Fruit fly (Drosophila melanogaster): ENCODE measurements around the gene CG13460.
A peak's percentile ranks its signal among the peaks of the same experiment; 100 is the strongest.

Gene CG13460

DNA sequence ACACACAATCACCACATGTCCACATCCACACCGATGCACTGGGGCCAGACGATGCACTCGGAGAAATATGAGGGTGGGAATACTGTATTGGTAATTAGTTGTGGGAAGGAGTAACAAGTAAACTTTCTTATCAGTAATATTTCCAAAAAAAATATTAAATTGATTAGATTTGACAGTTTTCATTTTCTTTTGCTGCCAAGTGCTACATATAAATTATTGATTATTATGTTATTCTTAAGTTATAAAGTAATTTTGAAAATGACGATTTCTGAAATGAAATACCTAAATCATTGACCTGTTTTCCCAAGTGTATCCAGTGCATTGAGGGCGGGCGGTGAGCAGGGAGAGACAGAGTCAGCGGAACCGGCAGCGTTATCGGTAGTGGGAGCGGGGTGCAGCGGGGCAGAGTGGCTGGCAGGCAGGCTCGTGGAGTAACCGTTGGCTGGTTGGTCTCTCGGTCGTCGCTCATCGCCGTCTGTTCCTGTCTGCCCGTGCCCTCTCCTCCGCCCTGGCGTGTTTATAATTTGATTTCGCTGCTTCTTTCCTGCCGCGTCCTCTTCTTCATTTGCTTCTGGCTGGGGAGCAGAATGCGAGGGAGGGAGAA lies 46.4 kb upstream of the CG13460 start (continued):
- TF ChIP-seq nom (GFP tag; optimal IDR thresholded peaks at IDR 0.05) (peak; percentile 89), CG4328 (GFP tag; optimal IDR thresholded peaks at IDR 0.05) (peak; percentile 9), pan (optimal IDR thresholded peaks at IDR 0.05) (no peak), pan (GFP tag; optimal IDR thresholded peaks at IDR 0.05 in 1 of 2, IDR thresholded peaks at IDR 0.05 in 1 of 2) (no peak), Fer2 (tag; optimal IDR thresholded peaks at IDR 0.05) (no peak), Med (GFP tag) (peak; percentile 15), CG5245 (GFP tag; optimal IDR thresholded peaks at IDR 0.05) (peak; percentile 28), CG14710 (tag; optimal IDR thresholded peaks at IDR 0.05) (peak; percentile 74), CG14014 (GFP tag; IDR thresholded peaks at IDR 0.05) (no peak), al (GFP tag; IDR thresholded peaks at IDR 0.05) (no peak), cato (GFP tag; optimal IDR thresholded peaks at IDR 0.05; ENCODE audit: borderline replicate concordance) (no peak), twi (tag; optimal IDR thresholded peaks at IDR 0.05) (peak; percentile 20), Xrp1 (GFP tag; IDR thresholded peaks at IDR 0.05) (peak; percentile 68; the same call in 1 of the 2 replicates), ssp (GFP tag; IDR thresholded peaks at IDR 0.05) (0 out of 2 replicates have a peak, but pooled peaks have one; percentile 16), Hmr (GFP tag; optimal IDR thresholded peaks at IDR 0.05) (peak; percentile 52), Blimp-1 (GFP tag; optimal IDR thresholded peaks at IDR 0.05) (peak; percentile 65), CG10267 (tag; optimal IDR thresholded peaks at IDR 0.05) (peak; percentile 58), CG4424 (GFP tag; optimal IDR thresholded peaks at IDR 0.05) (peak; percentile 62), CG18262 (tag; optimal IDR thresholded peaks at IDR 0.05) (peak; percentile 86), CG30020 (tag; optimal IDR thresholded peaks at IDR 0.05) (peak; percentile 13), Hr39 (optimal IDR thresholded peaks at IDR 0.05) (no peak), dpn (GFP tag; optimal IDR thresholded peaks at IDR 0.05) (peak in 1 of 2 experiments; percentile 9), croc (GFP tag; conservative IDR thresholded peaks at IDR 0.05) (peak; percentile 30; the same call in 1 of the 3 replicates), CG8924 (tag; optimal IDR thresholded peaks at IDR 0.05) (peak; percentile 58), CG18476 (GFP tag; optimal IDR thresholded peaks at IDR 0.05) (peak; percentile 11)

- no peak for TF ChIP-seq CG8359 (GFP tag; optimal IDR thresholded peaks at IDR 0.05; ENCODE audit: borderline replicate concordance)
- TF ChIP-seq CG6175 (GFP tag; IDR thresholded peaks at IDR 0.05): 0 out of 3 replicates have a peak, but pooled peaks have one; percentile 18
- no peak for TF ChIP-seq gce (GFP tag; IDR thresholded peaks at IDR 0.05)
- peak; percentile 69 for TF ChIP-seq CG6854 (GFP tag; optimal IDR thresholded peaks at IDR 0.05)
- TF ChIP-seq Med (GFP tag): peak; percentile 50
- TF ChIP-seq crol (GFP tag; IDR thresholded peaks at IDR 0.05): peak; percentile 77
- peak; percentile 87 for TF ChIP-seq abd-A (tag; optimal IDR thresholded peaks at IDR 0.05)
- peak; percentile 84 for TF ChIP-seq CG4360 (GFP tag; IDR thresholded peaks at IDR 0.05)
- peak; percentile 5 for TF ChIP-seq sd (tag; optimal IDR thresholded peaks at IDR 0.05)
- TF ChIP-seq sens (GFP tag): no peak
- TF ChIP-seq inv (GFP tag; IDR thresholded peaks at IDR 0.05; ENCODE audit: partially characterized antibody): 0 out of 2 replicates have a peak, but pooled peaks have one; percentile 16
- TF ChIP-seq cg (GFP tag; optimal IDR thresholded peaks at IDR 0.05): peak; percentile 54
- TF ChIP-seq vfl (GFP tag; optimal IDR thresholded peaks at IDR 0.05): no peak
- TF ChIP-seq CG6791 (GFP tag; IDR thresholded peaks at IDR 0.05; ENCODE audit: partially characterized antibody): no peak
- TF ChIP-seq ap (GFP tag; IDR thresholded peaks at IDR 0.05): no peak
- TF ChIP-seq CG34224 (GFP tag; IDR thresholded peaks at IDR 0.05; ENCODE audit: partially characterized antibody): peak; percentile 12; the same call in 1 of the 3 replicates
- TF ChIP-seq bbx (GFP tag; IDR thresholded peaks at IDR 0.05; ENCODE audit: partially characterized antibody): peak; percentile 46; the same call in 1 of the 2 replicates
- no peak for TF ChIP-seq bigmax (GFP tag; optimal IDR thresholded peaks at IDR 0.05)
- TF ChIP-seq az2 (GFP tag; optimal IDR thresholded peaks at IDR 0.05): no peak
- TF ChIP-seq Doc3 (GFP tag; IDR thresholded peaks at IDR 0.05; ENCODE audit: partially characterized antibody): 0 out of 3 replicates have a peak, but pooled peaks have one; percentile 25
- TF ChIP-seq bowl (GFP tag; IDR thresholded peaks at IDR 0.05): 0 out of 2 replicates have a peak, but pooled peaks have one; percentile 6
- no peak for TF ChIP-seq tgo (GFP tag; IDR thresholded peaks at IDR 0.05)
- peak; percentile 62; the same call in 1 of the 4 replicates for TF ChIP-seq chinmo (GFP tag; IDR thresholded peaks at IDR 0.05; ENCODE audit: partially characterized antibody)
- peak; percentile 13; the same call in 1 of the 3 replicates for TF ChIP-seq CG2889 (GFP tag; IDR thresholded peaks at IDR 0.05)
- TF ChIP-seq Adf1 (GFP tag; IDR thresholded peaks at IDR 0.05): peak; percentile 62; the same call in 1 of the 2 replicates
Observed at dm6 chr3L:15107158-15107775, 45.8 kb upstream of the CG13460 start.
